Worm (Caenorhabditis elegans): ENCODE data around the gene irld-26.

ce11 chrV:16198016-16198415 lies 7.0 kb upstream of the irld-26 start, which contains the start of gene F11A5.5:
- TF ChIP-seq ref-1 (GFP tag; conservative IDR thresholded peaks at IDR 0.05) (no peak), flt-1 (GFP tag; IDR thresholded peaks at IDR 0.05) (no peak), klf-2 (GFP tag; conservative IDR thresholded peaks at IDR 0.05) (no peak), cog-1 (tag; optimal IDR thresholded peaks at IDR 0.05) (no peak), T22C8.4 (GFP tag; IDR thresholded peaks at IDR 0.05) (no peak), ztf-29 (GFP tag; IDR thresholded peaks at IDR 0.05) (no peak), tab-1 (GFP tag; IDR thresholded peaks at IDR 0.05) (no peak), ztf-23 (GFP tag; IDR thresholded peaks at IDR 0.05) (no peak), med-1 (GFP tag; optimal IDR thresholded peaks at IDR 0.05; ENCODE audit: insufficient read depth) (no peak)
